Worm (Caenorhabditis elegans): ENCODE results near the gene pnn-1.

DNA sequence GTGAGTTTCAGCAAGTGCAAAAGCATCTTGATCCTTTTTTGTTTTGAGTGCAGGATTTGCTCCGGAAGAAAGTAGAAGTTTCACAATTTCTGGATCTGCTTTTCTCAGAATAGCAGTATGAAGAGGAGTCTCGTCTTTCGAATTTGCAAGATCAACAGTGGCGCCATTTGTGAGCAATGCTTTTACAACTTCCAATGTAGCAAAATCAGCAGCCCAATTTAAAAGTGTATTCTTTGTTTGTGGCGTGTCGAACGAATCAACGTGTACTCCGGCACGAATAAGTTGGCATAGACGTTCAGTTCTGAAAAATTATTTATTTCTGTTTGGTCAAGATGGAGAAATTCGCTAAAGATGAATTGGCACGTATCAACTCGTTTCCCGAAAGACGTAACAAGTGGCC, 21.3 kb upstream of the pnn-1 start, which contains the start of gene T16G1.13:
- no peak for TF ChIP-seq tbx-2 (tag; optimal IDR thresholded peaks at IDR 0.05)
- no peak for TF ChIP-seq hlh-8 (tag; optimal IDR thresholded peaks at IDR 0.05)
- TF ChIP-seq ceh-6 (GFP tag; optimal IDR thresholded peaks at IDR 0.05), result no peak
